Fruit fly (Drosophila melanogaster): ENCODE measurements around the gene CG3679.
A peak's percentile ranks its signal among the peaks of the same experiment; 100 is the strongest.

The CG3679 gene

dm6 chrX:16330659-16331058 is 27.0 kb downstream of the CG3679 start, which contains the start of gene CG9919:
TSS of gene CG9919 (minus strand) at chrX:16330759.
- no peak for TF ChIP-seq noc (tag; optimal IDR thresholded peaks at IDR 0.05)

- no peak for TF ChIP-seq noc (tag; optimal IDR thresholded peaks at IDR 0.05)
These were observed 28.0 kb downstream of the CG3679 start for dm6 chrX:16331562-16332233.

- TF ChIP-seq noc (tag; optimal IDR thresholded peaks at IDR 0.05), result peak; percentile 98
These were observed 29.1 kb downstream of the CG3679 start for dm6 chrX:16332615-16333288.

dm6 chrX:16333434-16334141 is 29.9 kb downstream of the CG3679 start, which contains the start of the genes CG9921 and Dsp1:
TSS of gene CG9921 (minus strand) at chrX:16333600.
TSS of gene Dsp1 (plus strand) at chrX:16333612.
- TF ChIP-seq noc (tag; optimal IDR thresholded peaks at IDR 0.05), result no peak

- no peak for TF ChIP-seq noc (tag; optimal IDR thresholded peaks at IDR 0.05)
These were observed 30.7 kb downstream of the CG3679 start for dm6 chrX:16334251-16334860.

dm6 chrX:16335107-16335642 is 31.5 kb downstream of the CG3679 start:
- peak; percentile 69 for TF ChIP-seq noc (tag; optimal IDR thresholded peaks at IDR 0.05)

dm6 chrX:16350062-16350461 is 46.4 kb downstream of the CG3679 start, which contains the start of gene sl:
TSS of gene sl (plus strand) at chrX:16350315.
- TF ChIP-seq noc (tag; optimal IDR thresholded peaks at IDR 0.05), result no peak

Measured in whole organism, larva.